Worm (Caenorhabditis elegans): ENCODE data around the gene B0285.6.
A peak's percentile ranks its signal among the peaks of the same experiment; 100 is the strongest.

Gene B0285.6

DNA sequence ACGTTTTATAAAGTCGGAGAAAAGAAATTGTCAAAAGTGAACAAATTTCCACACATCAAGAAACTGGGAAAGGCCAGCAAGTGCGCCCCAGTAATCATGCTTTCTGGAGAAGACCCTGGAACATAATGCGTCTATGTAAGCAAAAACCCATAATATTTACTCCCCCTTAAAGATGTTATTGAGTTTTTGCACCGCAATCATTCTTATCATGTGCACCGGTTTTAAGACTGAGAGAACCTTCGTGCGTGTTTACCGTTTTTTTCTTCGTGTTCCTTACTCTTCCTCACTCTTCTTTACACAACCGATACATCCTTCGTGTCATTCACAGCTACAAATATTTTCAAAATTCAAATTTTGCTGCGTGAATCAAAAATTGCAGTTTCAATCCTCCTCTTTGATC lies 23.0 kb downstream of the B0285.6 start:
- no peak for TF ChIP-seq nhr-28 (tag; optimal IDR thresholded peaks at IDR 0.05)
- TF ChIP-seq pha-4 (tag; optimal IDR thresholded peaks at IDR 0.05), result peak; percentile 24

DNA sequence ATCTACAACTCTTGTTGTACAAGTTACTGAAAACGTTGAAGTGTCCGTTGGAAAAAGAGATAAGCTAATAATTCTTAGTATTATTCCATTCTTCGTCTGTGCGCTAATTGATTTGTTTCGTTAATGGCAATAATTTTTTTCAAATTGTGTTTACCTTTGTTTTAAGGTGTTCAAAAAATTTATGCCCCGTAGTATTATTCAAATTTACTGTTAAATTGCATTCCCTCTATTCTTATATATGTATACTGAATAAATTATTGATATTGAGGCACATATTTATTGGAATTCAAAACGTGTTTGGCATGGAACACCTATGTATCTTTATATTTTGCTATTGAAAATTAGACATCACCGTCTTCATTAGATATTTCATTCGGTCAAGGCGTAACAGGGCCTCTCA lies 25.0 kb downstream of the B0285.6 start, which contains the start of gene pals-26:
Gene pals-26 (plus strand): TSS at position 301 of the 400 bp plus-strand sequence.
- TF ChIP-seq elt-3 (tag; optimal IDR thresholded peaks at IDR 0.05) (no peak), nhr-67 (tag; optimal IDR thresholded peaks at IDR 0.05) (no peak), nhr-76 (tag; optimal IDR thresholded peaks at IDR 0.05) (no peak), fos-1 (tag; optimal IDR thresholded peaks at IDR 0.05) (no peak), ceh-16 (tag; optimal IDR thresholded peaks at IDR 0.05) (no peak), R02D3.7 (tag; optimal IDR thresholded peaks at IDR 0.05) (no peak), tbx-2 (tag; optimal IDR thresholded peaks at IDR 0.05) (no peak), ztf-11 (tag; optimal IDR thresholded peaks at IDR 0.05) (no peak), hmg-11 (tag; optimal IDR thresholded peaks at IDR 0.05) (no peak), ZK546.5 (tag; optimal IDR thresholded peaks at IDR 0.05) (no peak), fkh-10 (GFP tag; optimal IDR thresholded peaks at IDR 0.05) (no peak), jun-1 (tag; optimal IDR thresholded peaks at IDR 0.05) (no peak), nhr-25 (tag; optimal IDR thresholded peaks at IDR 0.05) (no peak), elt-1 (tag; optimal IDR thresholded peaks at IDR 0.05) (no peak), ceh-82 (tag; optimal IDR thresholded peaks at IDR 0.05) (no peak), zag-1 (tag; optimal IDR thresholded peaks at IDR 0.05) (no peak)

DNA sequence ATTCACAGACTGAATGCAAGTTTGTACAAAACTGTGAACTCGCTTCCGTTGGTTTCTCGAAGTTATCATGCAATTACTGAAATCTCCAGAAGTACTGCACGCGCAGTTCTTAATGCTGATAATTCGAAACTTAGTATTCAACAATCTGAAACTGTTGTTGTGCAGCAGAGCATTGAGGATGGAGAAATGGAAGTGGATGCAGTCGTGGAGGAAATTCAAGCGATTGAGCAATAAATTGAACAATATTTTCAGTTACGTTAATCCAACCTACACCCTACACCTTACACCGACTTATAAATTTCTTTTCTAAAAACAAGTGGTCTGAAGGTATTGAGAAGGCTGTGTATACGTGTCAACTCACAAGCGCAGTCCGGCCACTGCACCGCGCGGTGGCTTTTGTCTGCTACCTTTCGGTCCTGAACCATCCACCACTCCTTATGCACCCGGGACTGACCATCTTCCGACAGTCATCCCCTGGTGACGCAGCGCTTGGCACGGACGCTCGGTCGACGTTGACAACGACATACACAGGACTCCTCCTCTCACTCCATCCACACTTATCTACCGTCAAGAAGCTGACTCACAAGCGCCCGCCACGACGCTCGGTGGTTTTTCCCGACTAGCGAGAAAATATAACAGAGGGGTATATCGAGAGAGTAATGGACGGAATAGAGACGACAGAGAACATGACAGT lies 28.8 kb downstream of the B0285.6 start:
- peak; percentile 63 for TF ChIP-seq ztf-4 (tag; optimal IDR thresholded peaks at IDR 0.05)
- TF ChIP-seq jun-1 (tag; optimal IDR thresholded peaks at IDR 0.05), result peak; percentile 9
- peak; percentile 34 for TF ChIP-seq nfya-1 (tag; optimal IDR thresholded peaks at IDR 0.05; ENCODE audit: insufficient read depth)
- TF ChIP-seq tbx-2 (tag; optimal IDR thresholded peaks at IDR 0.05), result peak; percentile 29
- TF ChIP-seq nhr-25 (tag; optimal IDR thresholded peaks at IDR 0.05), result peak; percentile 67
- TF ChIP-seq nhr-43 (tag; optimal IDR thresholded peaks at IDR 0.05; ENCODE audit: poor library complexity, severe bottlenecking), result peak; percentile 54
- peak; percentile 49 for TF ChIP-seq nhr-77 (tag; optimal IDR thresholded peaks at IDR 0.05)
- peak; percentile 29 for TF ChIP-seq pha-4 (tag; optimal IDR thresholded peaks at IDR 0.05)
- peak; percentile 54 for TF ChIP-seq nhr-23 (tag; optimal IDR thresholded peaks at IDR 0.05)
- TF ChIP-seq elt-2 (tag; optimal IDR thresholded peaks at IDR 0.05), result peak; percentile 40
- peak; percentile 68 for TF ChIP-seq hmg-11 (tag; optimal IDR thresholded peaks at IDR 0.05)
- TF ChIP-seq lsy-12 (tag; optimal IDR thresholded peaks at IDR 0.05), result peak; percentile 44
- peak in 1 of 3 experiments; percentile 16 for TF ChIP-seq elt-3 (tag; optimal IDR thresholded peaks at IDR 0.05)

DNA sequence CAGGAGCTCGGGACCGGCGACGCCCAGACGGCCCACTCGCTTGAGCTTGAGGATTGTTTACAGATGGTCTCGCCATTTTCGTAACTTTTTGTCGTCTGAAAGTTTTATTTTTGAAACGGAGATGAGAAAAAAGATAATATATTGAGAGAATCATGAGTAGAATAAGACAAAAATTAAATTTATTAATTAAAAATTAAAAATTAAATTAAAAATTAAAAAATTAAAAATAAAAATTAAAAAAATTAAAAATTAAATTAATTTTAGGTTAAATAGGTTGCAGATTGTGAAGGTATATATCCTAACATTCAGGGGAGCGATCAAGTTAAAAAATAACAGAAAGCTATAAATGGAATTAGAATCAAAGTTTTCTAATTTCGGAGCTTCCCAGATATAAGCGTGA lies 29.8 kb downstream of the B0285.6 start, which contains the start of gene B0284.3:
Gene B0284.3 (minus strand): TSS at position 101 of the 400 bp plus-strand sequence.
- no peak for TF ChIP-seq zag-1 (tag; optimal IDR thresholded peaks at IDR 0.05)
- TF ChIP-seq elt-1 (tag; optimal IDR thresholded peaks at IDR 0.05), result no peak
- no peak for TF ChIP-seq jun-1 (tag; optimal IDR thresholded peaks at IDR 0.05)
- TF ChIP-seq nhr-23 (tag; optimal IDR thresholded peaks at IDR 0.05), result no peak
- TF ChIP-seq ceh-16 (tag; optimal IDR thresholded peaks at IDR 0.05), result no peak
- no peak for TF ChIP-seq ceh-9 (tag; optimal IDR thresholded peaks at IDR 0.05)
- no peak for TF ChIP-seq fos-1 (tag; optimal IDR thresholded peaks at IDR 0.05)
- no peak for TF ChIP-seq aly-2 (tag; optimal IDR thresholded peaks at IDR 0.05)
- no peak for TF ChIP-seq ztf-4 (tag; optimal IDR thresholded peaks at IDR 0.05)
- no peak for TF ChIP-seq elt-2 (tag; optimal IDR thresholded peaks at IDR 0.05)
- TF ChIP-seq daf-12 (tag; optimal IDR thresholded peaks at IDR 0.05), result no peak
- TF ChIP-seq nhr-12 (tag; optimal IDR thresholded peaks at IDR 0.05), result no peak
- TF ChIP-seq ceh-28 (tag; optimal IDR thresholded peaks at IDR 0.05), result no peak
- no peak for TF ChIP-seq eor-1 (tag; optimal IDR thresholded peaks at IDR 0.05)
- TF ChIP-seq nhr-67 (tag; optimal IDR thresholded peaks at IDR 0.05), result no peak
- TF ChIP-seq nhr-76 (tag; optimal IDR thresholded peaks at IDR 0.05), result no peak

DNA sequence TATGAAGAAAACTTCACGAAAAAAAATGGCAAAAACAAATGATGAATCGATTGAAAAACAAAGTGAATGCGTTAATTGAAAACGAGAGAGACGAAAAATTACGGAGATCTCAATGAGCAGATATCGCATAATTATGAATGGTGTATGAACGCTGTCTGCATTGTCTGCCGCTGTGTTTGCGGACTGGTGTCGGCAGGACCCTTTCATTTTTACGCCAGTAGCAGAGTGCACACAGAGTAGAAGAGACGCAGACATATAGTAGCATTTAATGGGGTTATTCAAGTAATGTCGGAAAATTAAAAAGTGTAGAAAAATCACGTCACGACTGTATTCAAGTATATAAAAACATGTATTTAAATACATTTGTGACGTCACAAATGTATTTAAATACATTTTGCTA lies 30.9 kb downstream of the B0285.6 start:
- TF ChIP-seq egl-5 (tag; optimal IDR thresholded peaks at IDR 0.05) (peak; percentile 31), snpc-4 (tag; optimal IDR thresholded peaks at IDR 0.05) (peak; percentile 27), eor-1 (tag; optimal IDR thresholded peaks at IDR 0.05) (no peak), lin-15B (tag; optimal IDR thresholded peaks at IDR 0.05) (peak; percentile 37), nfya-1 (tag; optimal IDR thresholded peaks at IDR 0.05; ENCODE audit: insufficient read depth) (peak; percentile 49), skn-1 (tag; optimal IDR thresholded peaks at IDR 0.05) (no peak)
